Worm (Caenorhabditis elegans) whole organism, L4 larva: ENCODE data around the gene zer-1.

Source experiments
- F37D6.2 ChIP-seq: sonication (generic microtip); optimal IDR thresholded peaks from 2 replicates; lab custom pipeline; 2016; ENCODE audit warnings: mild to moderate bottlenecking, missing genetic modification characterization, missing compliant biosample characterization
- F44E2.7 ChIP-seq: fragments of 200-800 bp; sonication (Bioruptor generic); IDR thresholded peaks from 2 replicates; pipeline ENCODE4 v2.1.2; 2022; ENCODE audit warnings: missing genetic modification characterization, missing compliant biosample characterization
- R02D3.7 ChIP-seq: fragments of 150-350 bp; sonication (generic microtip); optimal IDR thresholded peaks from 3 replicates; lab custom pipeline; 2014; ENCODE audit warnings: missing biosample characterization, missing genetic modification characterization
- Y105C5A.15 ChIP-seq: fragments of 200-800 bp; sonication (Bioruptor generic); IDR thresholded peaks from 2 replicates; pipeline ENCODE4 v1.3.6; 2022; ENCODE audit warnings: missing genetic modification characterization, missing compliant biosample characterization
- Y5F2A.4 ChIP-seq: fragments of 200-800 bp; sonication (Bioruptor generic); optimal IDR thresholded peaks from 2 replicates; lab custom pipeline; 2018; ENCODE audit warnings: mild to moderate bottlenecking, missing genetic modification characterization, missing compliant biosample characterization
- ZK337.2 ChIP-seq: fragments of 200-800 bp; sonication (Bioruptor generic); IDR thresholded peaks from 2 replicates; pipeline ENCODE4 v1.3.6; 2022; ENCODE audit warnings: missing genetic modification reagents, missing genetic modification characterization, missing compliant biosample characterization
- aha-1 ChIP-seq: fragments of 150-350 bp; peaks from one replicate; lab custom pipeline; 2014; ENCODE audit warnings: missing biosample characterization, missing genetic modification characterization
- ama-1 ChIP-seq: fragments of 150-350 bp; optimal IDR thresholded peaks from 2 replicates; lab custom pipeline; 2014; ENCODE audit warnings: inconsistent platforms, mixed read lengths
- attf-4 ChIP-seq: sonication (generic microtip); optimal IDR thresholded peaks from 3 replicates; lab custom pipeline; 2017; ENCODE audit warnings: missing biosample characterization, missing genetic modification characterization
- ceh-32 ChIP-seq: sonication (generic microtip); optimal IDR thresholded peaks from 2 replicates; lab custom pipeline; 2016; ENCODE audit warnings: mild to moderate bottlenecking, missing genetic modification characterization, missing compliant biosample characterization; ENCODE audit not compliant: poor library complexity
- ceh-82 ChIP-seq: sonication (generic microtip); optimal IDR thresholded peaks from 2 replicates; lab custom pipeline; 2017; ENCODE audit warnings: missing biosample characterization, missing genetic modification characterization
- daf-16 ChIP-seq, 3 experiments: sonication (generic microtip); optimal IDR thresholded peaks; 2 replicates each; lab custom pipeline; 2016 to 2017; ENCODE audit warnings: missing genetic modification characterization in 3 of 3, missing genetic modification reagents in 3 of 3, mild to moderate bottlenecking in 2 of 3, missing compliant biosample characterization in 2 of 3, missing biosample characterization in 1 of 3, moderate library complexity in 1 of 3
- dmd-6 ChIP-seq: fragments of 200-800 bp; sonication (Bioruptor generic); IDR thresholded peaks from 2 replicates; pipeline ENCODE4 v1.3.6; 2022; ENCODE audit warnings: missing genetic modification reagents, missing genetic modification characterization, missing compliant biosample characterization
- dmd-9 ChIP-seq: fragments of 200-800 bp; sonication (Bioruptor generic); IDR thresholded peaks from 2 replicates; pipeline ENCODE4 v1.3.6; 2022; ENCODE audit warnings: missing genetic modification reagents, missing genetic modification characterization, missing compliant biosample characterization
- dpl-1 ChIP-seq: fragments of 150-350 bp; optimal IDR thresholded peaks from 2 replicates; lab custom pipeline; 2014; ENCODE audit warnings: missing biosample characterization, missing genetic modification reagents, missing genetic modification characterization
- fkh-10 ChIP-seq: fragments of 150-350 bp; optimal IDR thresholded peaks from 2 replicates; lab custom pipeline; 2014; ENCODE audit warnings: missing biosample characterization, missing genetic modification reagents, missing genetic modification characterization
- hlh-11 ChIP-seq: fragments of 200-800 bp; sonication (Bioruptor generic); optimal IDR thresholded peaks from 2 replicates; lab custom pipeline; 2018; ENCODE audit warnings: mild to moderate bottlenecking, missing genetic modification characterization, missing compliant biosample characterization
- lim-7 ChIP-seq: fragments of 200-800 bp; sonication (Bioruptor generic); IDR thresholded peaks from 2 replicates; pipeline ENCODE4 v1.3.6; 2022; ENCODE audit warnings: missing genetic modification characterization, missing compliant biosample characterization
- lin-29 ChIP-seq: fragments of 200-800 bp; sonication (Bioruptor generic); IDR thresholded peaks from 2 replicates; pipeline ENCODE4 v1.3.6; 2022; ENCODE audit warnings: missing genetic modification reagents, missing genetic modification characterization, missing compliant biosample characterization
- lin-38 ChIP-seq: fragments of 200-800 bp; sonication (Bioruptor generic); IDR thresholded peaks from 2 replicates; pipeline ENCODE4 v1.3.6; 2022; ENCODE audit warnings: missing genetic modification reagents, missing genetic modification characterization, missing compliant biosample characterization
- lir-3 ChIP-seq: sonication (generic microtip); optimal IDR thresholded peaks from 2 replicates; lab custom pipeline; 2016; ENCODE audit warnings: mild to moderate bottlenecking, missing genetic modification characterization, missing compliant biosample characterization
- madf-5 ChIP-seq, 2 experiments: fragments of 200-800 bp; sonication (Bioruptor generic); IDR thresholded peaks; 2 replicates each; pipeline ENCODE4 v1.3.6; 2022; ENCODE audit warnings: missing compliant biosample characterization in 2 of 2, missing genetic modification characterization in 2 of 2
- mep-1 ChIP-seq: fragments of 150-350 bp; sonication (generic microtip); optimal IDR thresholded peaks from 3 replicates; lab custom pipeline; 2014; ENCODE audit warnings: missing biosample characterization, missing genetic modification characterization
- mes-2 ChIP-seq: sonication (generic microtip); optimal IDR thresholded peaks from 2 replicates; lab custom pipeline; 2016; ENCODE audit warnings: missing genotype, mild to moderate bottlenecking, missing genetic modification characterization, missing compliant biosample characterization; ENCODE audit not compliant: poor library complexity, severe bottlenecking
- nhr-111 ChIP-seq: fragments of 200-800 bp; sonication (Bioruptor generic); optimal IDR thresholded peaks from 2 replicates; lab custom pipeline; 2018; ENCODE audit warnings: mild to moderate bottlenecking, missing genetic modification characterization, missing compliant biosample characterization
- nhr-237 ChIP-seq: sonication (generic microtip); optimal IDR thresholded peaks from 2 replicates; lab custom pipeline; 2017; ENCODE audit warnings: missing biosample characterization, missing genetic modification characterization
- nhr-41 ChIP-seq: fragments of 200-800 bp; sonication (Bioruptor generic); IDR thresholded peaks from 2 replicates; pipeline ENCODE4 v1.3.6; 2022; ENCODE audit warnings: missing genetic modification reagents, missing genetic modification characterization, missing compliant biosample characterization
- pha-4 ChIP-seq, 2 experiments: fragments of 150-350 bp in 1 of 2; fragments of 200-800 bp in 1 of 2; sonication (Bioruptor generic) in 1 of 2; IDR thresholded peaks in 1 of 2; optimal IDR thresholded peaks in 1 of 2; 2 replicates each; pipeline versions ENCODE4 v1.3.6 to Lab custom; 2014 to 2022; ENCODE audit warnings: missing genetic modification characterization in 2 of 2, missing genetic modification reagents in 2 of 2, missing biosample characterization in 1 of 2, missing compliant biosample characterization in 1 of 2
- rbr-2 ChIP-seq: sonication (generic microtip); optimal IDR thresholded peaks from 2 replicates; lab custom pipeline; 2016; ENCODE audit warnings: missing genotype, missing genetic modification characterization, missing compliant biosample characterization
- sdz-12 ChIP-seq: fragments of 200-800 bp; sonication (Bioruptor generic); optimal IDR thresholded peaks from 2 replicates; lab custom pipeline; 2018; ENCODE audit warnings: mild to moderate bottlenecking, missing genetic modification characterization, missing compliant biosample characterization
- skn-1 ChIP-seq: fragments of 150-350 bp; optimal IDR thresholded peaks from 2 replicates; lab custom pipeline; 2014; ENCODE audit warnings: missing biosample characterization, missing genetic modification characterization
- snpc-1.2 ChIP-seq: fragments of 200-800 bp; sonication (Bioruptor generic); IDR thresholded peaks from 2 replicates; pipeline ENCODE4 v1.3.6; 2022; ENCODE audit warnings: missing genetic modification reagents, missing genetic modification characterization, missing compliant biosample characterization
- spr-1 ChIP-seq: sonication (generic microtip); optimal IDR thresholded peaks from 2 replicates; lab custom pipeline; 2016; ENCODE audit warnings: mild to moderate bottlenecking, missing genetic modification characterization, missing compliant biosample characterization
- unc-130 ChIP-seq: sonication (generic microtip); optimal IDR thresholded peaks from 2 replicates; lab custom pipeline; 2016; ENCODE audit warnings: missing genetic modification reagents, missing genetic modification characterization, missing compliant biosample characterization

zer-1 gene

ce11 chrIII:883595-883994, 3.0 kb downstream of the zer-1 start:
- no peak for TF ChIP-seq spr-1
- TF ChIP-seq snpc-1.2 (GFP tag; lab: Robert Waterston, UW) = no peak
- TF ChIP-seq madf-5 (GFP tag; IDR thresholded peaks at IDR 0.05; lab: Robert Waterston, UW) = no peak
- no peak for TF ChIP-seq ceh-32
- TF ChIP-seq rbr-2 (tag; lab: Kevin White, UChicago) = no peak
- TF ChIP-seq lir-3 (tag; lab: Kevin White, UChicago) = no peak
- no peak for TF ChIP-seq daf-16 (GFP tag; optimal IDR thresholded peaks at IDR 0.05; lab: Kevin White, UChicago)
- no peak for TF ChIP-seq daf-16 (tag; optimal IDR thresholded peaks at IDR 0.05; lab: Kevin White, UChicago)

- peak; percentile 36; the same call in 1 of the 2 replicates for TF ChIP-seq lin-38 (GFP tag; lab: Robert Waterston, UW)
- peak; percentile 46 for TF ChIP-seq unc-130
- no peak for TF ChIP-seq ZK337.2 (GFP tag; lab: Robert Waterston, UW)
- no peak for TF ChIP-seq mep-1 (tag; lab: Kevin White, UChicago)
- TF ChIP-seq skn-1 (tag; lab: Kevin White, UChicago) = no peak
- no peak for TF ChIP-seq F44E2.7 (GFP tag; lab: Robert Waterston, UW)
- peak; percentile 15 for TF ChIP-seq mes-2
Measured at ce11 chrIII:881460-881859, 5.1 kb downstream of the zer-1 start.

ce11 chrIII:880840-881239, 5.8 kb downstream of the zer-1 start:
- TF ChIP-seq dmd-9 (GFP tag; lab: Robert Waterston, UW) (no peak), skn-1 (tag; lab: Kevin White, UChicago) (no peak), dpl-1 (GFP tag; lab: Kevin White, UChicago) (no peak), hlh-11 (tag; lab: Kevin White, UChicago) (no peak), dmd-6 (GFP tag; lab: Robert Waterston, UW) (0 out of 2 replicates have a peak, but pooled peaks have one; percentile 11)
- TF ChIP-seq, all 104 proteins: peak for 1

ce11 chrIII:879634-880033, 7.0 kb downstream of the zer-1 start, which contains the start of the genes T24C4.5 and ucr-2.3:
TSS of gene T24C4.5 (minus strand) at chrIII:879734.
TSS of gene ucr-2.3 (plus strand) at chrIII:879860.
- TF ChIP-seq Y5F2A.4 (no peak), fkh-10 (no peak), ceh-32 (no peak), R02D3.7 (tag; lab: Kevin White, UChicago) (no peak), aha-1 (tag; lab: Kevin White, UChicago) (no peak), F37D6.2 (tag; lab: Kevin White, UChicago) (no peak), lin-29 (GFP tag; lab: Robert Waterston, UW) (no peak), ceh-82 (tag; lab: Kevin White, UChicago) (no peak), Y105C5A.15 (GFP tag; lab: Robert Waterston, UW) (no peak), attf-4 (tag; lab: Kevin White, UChicago) (no peak), dmd-9 (GFP tag; lab: Robert Waterston, UW) (no peak), ama-1 (lab: Kevin White, UChicago) (no peak), sdz-12 (no peak), pha-4 (GFP tag; IDR thresholded peaks at IDR 0.05; lab: Robert Waterston, UW) (no peak), pha-4 (tag; optimal IDR thresholded peaks at IDR 0.05; lab: Kevin White, UChicago) (no peak), lim-7 (GFP tag; lab: Robert Waterston, UW) (no peak), F44E2.7 (GFP tag; lab: Robert Waterston, UW) (no peak), lir-3 (tag; lab: Kevin White, UChicago) (no peak), nhr-237 (tag; lab: Kevin White, UChicago) (no peak), nhr-41 (no peak), nhr-111 (no peak)
